Worm (Caenorhabditis elegans): ENCODE data around the gene etr-1.

- TF ChIP-seq ceh-82 (tag; optimal IDR thresholded peaks at IDR 0.05) (no peak), snpc-1.2 (GFP tag; IDR thresholded peaks at IDR 0.05) (no peak), dve-1 (tag; optimal IDR thresholded peaks at IDR 0.05; ENCODE audit: insufficient read depth) (no peak), ama-1 (optimal IDR thresholded peaks at IDR 0.05) (no peak), zip-11 (GFP tag; IDR thresholded peaks at IDR 0.05) (no peak), unc-62 (GFP tag; optimal IDR thresholded peaks at IDR 0.05 in 1 of 2) (no peak), unc-62 (tag; optimal IDR thresholded peaks at IDR 0.05) (no peak), nhr-10 (tag; optimal IDR thresholded peaks at IDR 0.05) (no peak), nhr-77 (tag; optimal IDR thresholded peaks at IDR 0.05) (no peak), nhr-76 (tag; optimal IDR thresholded peaks at IDR 0.05) (no peak), fos-1 (tag; optimal IDR thresholded peaks at IDR 0.05) (no peak), lin-15B (tag; optimal IDR thresholded peaks at IDR 0.05) (no peak)
Observed at ce11 chrII:208097-208496, 45.9 kb downstream of the etr-1 start.

All from whole organism, L4 larva.